Fruit fly (Drosophila melanogaster) whole organism, wandering third instar larva: ENCODE measurements around the gene Gr61a.

ENCODE experiments used
- Abd-B ChIP-seq: fragments of >200 bp; optimal IDR thresholded peaks from 2 replicates; lab custom pipeline; 2017; ENCODE audit warnings: missing biosample characterization, missing genetic modification characterization
- CG32264 ChIP-seq: fragments of 200-800 bp; sonication (Bioruptor generic); optimal IDR thresholded peaks from 2 replicates; lab custom pipeline; 2016; ENCODE audit warnings: missing biosample characterization, missing genetic modification characterization
- CG9705 ChIP-seq: fragments of 200-800 bp; sonication (Bioruptor generic); optimal IDR thresholded peaks from 2 replicates; lab custom pipeline; 2018; ENCODE audit warnings: missing biosample characterization, mild to moderate bottlenecking, missing genetic modification characterization
- CrebA ChIP-seq: fragments of 200-800 bp; sonication (Bioruptor generic); optimal IDR thresholded peaks from 2 replicates; lab custom pipeline; 2016; ENCODE audit warnings: missing biosample characterization, mild to moderate bottlenecking, missing genetic modification characterization, borderline replicate concordance
- Dfd ChIP-seq: fragments of >200 bp; optimal IDR thresholded peaks from 2 replicates; lab custom pipeline; 2017; ENCODE audit warnings: missing biosample characterization, missing genetic modification characterization
- Dif ChIP-seq: fragments of 200-275, 200-300 bp; sonication (Bioruptor generic); optimal IDR thresholded peaks from 2 replicates; lab custom pipeline; 2018; ENCODE audit warnings: missing biosample characterization, missing genetic modification characterization; ENCODE audit not compliant: partially characterized antibody
- HLH106 ChIP-seq: fragments of 200-800 bp; optimal IDR thresholded peaks from 3 replicates; lab custom pipeline; 2019; ENCODE audit warnings: missing biosample characterization, mild to moderate bottlenecking, missing genetic modification characterization, moderate library complexity
- Hnf4 ChIP-seq: fragments of 200-800 bp; sonication (Bioruptor generic); optimal IDR thresholded peaks from 2 replicates; lab custom pipeline; 2016; ENCODE audit warnings: missing biosample characterization, mild to moderate bottlenecking, missing genetic modification characterization
- Hr78 ChIP-seq: fragments of >200 bp; optimal IDR thresholded peaks from 2 replicates; lab custom pipeline; 2017; ENCODE audit warnings: missing biosample characterization, missing genetic modification characterization
- Hr83 ChIP-seq: fragments of 200-300 bp; sonication (Bioruptor generic); optimal IDR thresholded peaks from 2 replicates; lab custom pipeline; 2016; ENCODE audit warnings: missing biosample characterization, mild to moderate bottlenecking, missing genetic modification characterization, moderate library complexity; ENCODE audit not compliant: poor library complexity, severe bottlenecking
- Jra ChIP-seq: sonication (Bioruptor generic); optimal IDR thresholded peaks from 2 replicates; lab custom pipeline; 2016; ENCODE audit warnings: missing biosample characterization, missing genetic modification characterization
- Mio ChIP-seq: sonication (Bioruptor generic); optimal IDR thresholded peaks from 2 replicates; lab custom pipeline; 2016; ENCODE audit warnings: missing biosample characterization, missing genetic modification characterization
- Myc ChIP-seq: fragments of >200 bp; optimal IDR thresholded peaks from 2 replicates; lab custom pipeline; 2017
- N ChIP-seq: fragments of >200 bp; optimal IDR thresholded peaks from 2 replicates; lab custom pipeline; 2018; ENCODE audit warnings: missing biosample characterization, missing external identifiers, missing genetic modification characterization
- OdsH ChIP-seq: fragments of 200-800 bp; sonication (Bioruptor generic); optimal IDR thresholded peaks from 2 replicates; lab custom pipeline; 2016; ENCODE audit warnings: missing biosample characterization, mild to moderate bottlenecking, missing genetic modification characterization
- Rel ChIP-seq, 2 experiments: fragments of 200-800 bp; sonication (Bioruptor generic) in 1 of 2; optimal IDR thresholded peaks; 2 replicates in 1 of 2; 3 replicates in 1 of 2; lab custom pipeline; 2016 to 2019; ENCODE audit warnings: mild to moderate bottlenecking in 2 of 2, missing biosample characterization in 2 of 2, missing genetic modification characterization in 2 of 2, moderate library complexity in 1 of 2
- Sp1 ChIP-seq: fragments of 200-800 bp; sonication (Bioruptor generic); optimal IDR thresholded peaks from 3 replicates; lab custom pipeline; 2019; ENCODE audit warnings: missing biosample characterization, mild to moderate bottlenecking, missing genetic modification characterization, moderate library complexity
- Vsx2 ChIP-seq: fragments of 200-300, 225-300 bp; sonication (Bioruptor generic); optimal IDR thresholded peaks from 2 replicates; lab custom pipeline; 2018; ENCODE audit warnings: missing biosample characterization, missing genetic modification characterization; ENCODE audit not compliant: partially characterized antibody
- br ChIP-seq: fragments of 200-800 bp; sonication (Bioruptor generic); optimal IDR thresholded peaks from 2 replicates; lab custom pipeline; 2016; ENCODE audit warnings: missing biosample characterization, missing genetic modification characterization
- brk ChIP-seq: fragments of 200-800 bp; sonication (Bioruptor generic); optimal IDR thresholded peaks from 2 replicates; lab custom pipeline; 2016; ENCODE audit warnings: missing biosample characterization, mild to moderate bottlenecking, missing genetic modification characterization
- dl ChIP-seq, 2 experiments: fragments of 175-275, 200-275 bp in 1 of 2; fragments of 200-275 bp in 1 of 2; sonication (Bioruptor generic); optimal IDR thresholded peaks; lab custom pipeline; 2018; ENCODE audit warnings: mild to moderate bottlenecking in 2 of 2, missing biosample characterization in 2 of 2, missing genetic modification characterization in 2 of 2, moderate library complexity in 2 of 2; ENCODE audit not compliant: partially characterized antibody in 2 of 2, insufficient read depth in 1 of 2
- dmrt93B ChIP-seq: fragments of 200-800 bp; sonication (Bioruptor generic); optimal IDR thresholded peaks from 2 replicates; lab custom pipeline; 2018; ENCODE audit warnings: missing biosample characterization, mild to moderate bottlenecking, missing genetic modification characterization
- dsf ChIP-seq: sonication (Bioruptor generic); optimal IDR thresholded peaks from 2 replicates; lab custom pipeline; 2016; ENCODE audit warnings: missing biosample characterization, missing genetic modification characterization, borderline replicate concordance
- ey ChIP-seq: fragments of 200-800 bp; sonication (Bioruptor generic); optimal IDR thresholded peaks from 2 replicates; lab custom pipeline; 2016; ENCODE audit warnings: missing biosample characterization, missing genetic modification characterization
- foxo ChIP-seq, 2 experiments: fragments of 200-800 bp; sonication (Bioruptor generic); optimal IDR thresholded peaks; 2 replicates in 1 of 2; 3 replicates in 1 of 2; lab custom pipeline; 2016 to 2017; ENCODE audit warnings: missing biosample characterization in 2 of 2, missing genetic modification characterization in 2 of 2
- fru ChIP-seq: fragments of 200-800 bp; sonication (Bioruptor generic); optimal IDR thresholded peaks from 3 replicates; lab custom pipeline; 2016; ENCODE audit warnings: missing biosample characterization, mild to moderate bottlenecking, missing genetic modification characterization
- h ChIP-seq: fragments of 200-800 bp; sonication (Bioruptor generic); optimal IDR thresholded peaks from 3 replicates; lab custom pipeline; 2016; ENCODE audit warnings: missing biosample characterization, mild to moderate bottlenecking, missing genetic modification characterization
- jim ChIP-seq: fragments of 175-275, 200-325 bp; sonication (Bioruptor generic); optimal IDR thresholded peaks from 2 replicates; lab custom pipeline; 2016; ENCODE audit warnings: missing biosample characterization, mild to moderate bottlenecking, missing genetic modification characterization
- lola ChIP-seq: fragments of >200 bp; optimal IDR thresholded peaks from 2 replicates; lab custom pipeline; 2017; ENCODE audit warnings: missing biosample characterization, missing genetic modification characterization
- pan ChIP-seq: fragments of >200 bp; optimal IDR thresholded peaks from 2 replicates; lab custom pipeline; 2017
- psq ChIP-seq: fragments of 200-800 bp; sonication (Bioruptor generic); optimal IDR thresholded peaks from 3 replicates; lab custom pipeline; 2017; ENCODE audit warnings: missing biosample characterization, mild to moderate bottlenecking, missing genetic modification characterization, moderate library complexity
- rgr ChIP-seq: fragments of 200-800 bp; sonication (Bioruptor generic); optimal IDR thresholded peaks from 3 replicates; lab custom pipeline; 2016; ENCODE audit warnings: missing biosample characterization, mild to moderate bottlenecking, missing genetic modification characterization
- sage ChIP-seq: fragments of 200-800 bp; sonication (Bioruptor generic); optimal IDR thresholded peaks from 2 replicates; lab custom pipeline; 2016; ENCODE audit warnings: missing biosample characterization, mild to moderate bottlenecking, missing genetic modification characterization
- sv ChIP-seq: fragments of 200-800 bp; sonication (Bioruptor generic); optimal IDR thresholded peaks from 3 replicates; lab custom pipeline; 2016; ENCODE audit warnings: missing biosample characterization, missing genetic modification characterization
- usp ChIP-seq: fragments of >200 bp; optimal IDR thresholded peaks from 2 replicates; lab custom pipeline; 2017; ENCODE audit warnings: missing biosample characterization, missing genetic modification characterization
- woc ChIP-seq: sonication (Bioruptor generic); optimal IDR thresholded peaks from 2 replicates; lab custom pipeline; 2016; ENCODE audit warnings: missing biosample characterization, mild to moderate bottlenecking, missing genetic modification characterization

Gr61a gene

dm6 chr3L:875416-876011 is 34.3 kb downstream of the Gr61a start:
- TF ChIP-seq OdsH (GFP tag; lab: Kevin White, UChicago): no peak
- no peak for TF ChIP-seq foxo (GFP tag; optimal IDR thresholded peaks at IDR 0.05; lab: Kevin White, UChicago)
- TF ChIP-seq woc: no peak
- no peak for TF ChIP-seq HLH106 (tag; lab: Kevin White, UChicago)
- TF ChIP-seq Hnf4 (GFP tag; lab: Kevin White, UChicago): no peak
- no peak for TF ChIP-seq Vsx2 (GFP tag; lab: Kevin White, UChicago)
- no peak for TF ChIP-seq rgr (GFP tag; lab: Kevin White, UChicago)
- no peak for TF ChIP-seq Myc (lab: Kevin White, UChicago)
- TF ChIP-seq dmrt93B: no peak
- TF ChIP-seq Hr78 (GFP tag; lab: Kevin White, UChicago): no peak
- no peak for TF ChIP-seq Dfd (GFP tag; lab: Kevin White, UChicago)
- TF ChIP-seq dl (GFP tag; optimal IDR thresholded peaks at IDR 0.05; lab: Kevin White, UChicago; ENCODE audit: insufficient read depth in 1 of 2, partially characterized antibody in 2 of 2): no peak
- TF ChIP-seq Dif (GFP tag; lab: Kevin White, UChicago): no peak
- no peak for TF ChIP-seq usp (GFP tag; lab: Kevin White, UChicago)
- no peak for TF ChIP-seq ey (GFP tag; lab: Kevin White, UChicago)

- TF ChIP-seq CG9705 (GFP tag; lab: Kevin White, UChicago) (no peak), Hr83 (GFP tag; lab: Kevin White, UChicago) (peak; percentile 1)
These were observed 34.8 kb downstream of the Gr61a start for dm6 chr3L:876087-876486.

dm6 chr3L:876656-877055 is 35.4 kb downstream of the Gr61a start:
- TF ChIP-seq Jra (GFP tag; lab: Kevin White, UChicago): no peak
- TF ChIP-seq Rel (GFP tag; optimal IDR thresholded peaks at IDR 0.05; lab: Kevin White, UChicago): no peak
- peak; percentile 17 for TF ChIP-seq Rel (tag; optimal IDR thresholded peaks at IDR 0.05; lab: Kevin White, UChicago)
- TF ChIP-seq, all 38 proteins: peak for 1

- TF ChIP-seq jim (GFP tag; lab: Kevin White, UChicago) (no peak), usp (GFP tag; lab: Kevin White, UChicago) (no peak), h (GFP tag; lab: Kevin White, UChicago) (no peak), CrebA (GFP tag; lab: Kevin White, UChicago) (no peak), Dif (GFP tag; lab: Kevin White, UChicago) (peak; percentile 96), dmrt93B (no peak), ey (GFP tag; lab: Kevin White, UChicago) (no peak), dl (GFP tag; optimal IDR thresholded peaks at IDR 0.05; lab: Kevin White, UChicago; ENCODE audit: insufficient read depth in 1 of 2, partially characterized antibody in 2 of 2) (peak; percentile 78 to 91)
These were observed 39.6 kb downstream of the Gr61a start for dm6 chr3L:880851-881250.

dm6 chr3L:881496-882235 is 40.4 kb downstream of the Gr61a start, which contains the start of gene CG13907:
CG13907 (minus strand) TSS chr3L:882013.
- no peak for TF ChIP-seq fru (GFP tag; lab: Kevin White, UChicago)
- no peak for TF ChIP-seq sv (GFP tag; lab: Kevin White, UChicago)
- TF ChIP-seq Dfd (GFP tag; lab: Kevin White, UChicago): no peak
- TF ChIP-seq Rel (GFP tag; optimal IDR thresholded peaks at IDR 0.05; lab: Kevin White, UChicago): no peak
- no peak for TF ChIP-seq Rel (tag; optimal IDR thresholded peaks at IDR 0.05; lab: Kevin White, UChicago)
- TF ChIP-seq usp (GFP tag; lab: Kevin White, UChicago): no peak
- no peak for TF ChIP-seq Vsx2 (GFP tag; lab: Kevin White, UChicago)
- TF ChIP-seq Sp1 (GFP tag; lab: Kevin White, UChicago): no peak
- TF ChIP-seq N (GFP tag; lab: Kevin White, UChicago): no peak
- TF ChIP-seq OdsH (GFP tag; lab: Kevin White, UChicago): no peak
- no peak for TF ChIP-seq woc
- no peak for TF ChIP-seq br (GFP tag; lab: Kevin White, UChicago)
- TF ChIP-seq CG32264: no peak
- no peak for TF ChIP-seq dmrt93B
- peak; percentile 83 for TF ChIP-seq Dif (GFP tag; lab: Kevin White, UChicago)
- no peak for TF ChIP-seq Mio (GFP tag; lab: Kevin White, UChicago)
- no peak for TF ChIP-seq Myc (lab: Kevin White, UChicago)
- no peak for TF ChIP-seq lola (GFP tag; lab: Kevin White, UChicago)
- peak; percentile 31 for TF ChIP-seq rgr (GFP tag; lab: Kevin White, UChicago)
- TF ChIP-seq foxo (GFP tag; optimal IDR thresholded peaks at IDR 0.05; lab: Kevin White, UChicago): no peak
- TF ChIP-seq Hnf4 (GFP tag; lab: Kevin White, UChicago): peak; percentile 30
- TF ChIP-seq Abd-B (GFP tag; lab: Kevin White, UChicago): no peak
- TF ChIP-seq dl (GFP tag; optimal IDR thresholded peaks at IDR 0.05; lab: Kevin White, UChicago; ENCODE audit: insufficient read depth in 1 of 2, partially characterized antibody in 2 of 2): peak; percentile 77 to 82
- no peak for TF ChIP-seq CG9705 (GFP tag; lab: Kevin White, UChicago)
- TF ChIP-seq brk (GFP tag; lab: Kevin White, UChicago): no peak
- TF ChIP-seq pan (lab: Kevin White, UChicago): no peak
- TF ChIP-seq dsf (GFP tag; lab: Kevin White, UChicago): no peak
- TF ChIP-seq ey (GFP tag; lab: Kevin White, UChicago): no peak
- TF ChIP-seq Hr83 (GFP tag; lab: Kevin White, UChicago): no peak
- no peak for TF ChIP-seq psq (GFP tag; lab: Kevin White, UChicago)
- no peak for TF ChIP-seq sage (GFP tag; lab: Kevin White, UChicago)
